Fruit fly (Drosophila melanogaster) whole organism, embryonic: ENCODE results near the gene Vps53.

Experiments used
- Adf1 ChIP-seq: fragments of 200-800 bp; sonication (Bioruptor generic); IDR thresholded peaks from 2 replicates; pipeline ENCODE4 v1.3.6; 2022; ENCODE audit warnings: missing biosample characterization, missing genetic modification characterization
- CG12155 ChIP-seq: fragments of 200-800 bp; sonication (Bioruptor generic); optimal IDR thresholded peaks from 3 replicates; lab custom pipeline; 2016; ENCODE audit warnings: missing biosample characterization, missing genetic modification characterization
- CG12391 ChIP-seq: fragments of 200-800 bp; sonication (Bioruptor generic); optimal IDR thresholded peaks from 3 replicates; lab custom pipeline; 2018; ENCODE audit warnings: missing biosample characterization, mild to moderate bottlenecking, missing genetic modification characterization, moderate library complexity
- CG15479 ChIP-seq: fragments of 200-800 bp; sonication (Bioruptor generic); optimal IDR thresholded peaks from 3 replicates; lab custom pipeline; 2019; ENCODE audit warnings: missing biosample characterization, mild to moderate bottlenecking, missing genetic modification characterization, moderate library complexity
- CG15696 ChIP-seq: fragments of 200-800 bp; sonication (Bioruptor generic); optimal IDR thresholded peaks from 2 replicates; lab custom pipeline; 2019; ENCODE audit warnings: missing biosample characterization, mild to moderate bottlenecking, missing genetic modification characterization, moderate library complexity
- CG17361 ChIP-seq: fragments of 200-800 bp; sonication (Bioruptor generic); IDR thresholded peaks from 3 replicates; pipeline ENCODE4 v1.3.6; 2022; ENCODE audit warnings: missing biosample characterization, missing genetic modification characterization
- CG3065 ChIP-seq: fragments of 200-800 bp; sonication (Bioruptor generic); optimal IDR thresholded peaks from 2 replicates; lab custom pipeline; 2016; ENCODE audit warnings: missing biosample characterization, missing genetic modification characterization
- CG3281 ChIP-seq: fragments of 200-800 bp; sonication (Bioruptor generic); optimal IDR thresholded peaks from 3 replicates; lab custom pipeline; 2017; ENCODE audit warnings: missing biosample characterization, mild to moderate bottlenecking, missing genetic modification characterization
- CG3847 ChIP-seq: fragments of 200-800 bp; sonication (Bioruptor generic); IDR thresholded peaks from 2 replicates; pipeline ENCODE4 v1.3.6; 2022; ENCODE audit warnings: missing biosample characterization, missing genetic modification characterization
- CG42726 ChIP-seq: fragments of 200-800 bp; sonication (Bioruptor generic); IDR thresholded peaks from 2 replicates; pipeline ENCODE4 v1.3.6; 2022; ENCODE audit warnings: missing biosample characterization, missing genetic modification characterization; ENCODE audit not compliant: partially characterized antibody
- CG5245 ChIP-seq: fragments of 200-800 bp; sonication (Bioruptor generic); optimal IDR thresholded peaks from 3 replicates; lab custom pipeline; 2016; ENCODE audit warnings: missing biosample characterization, missing genetic modification characterization
- CG5953 ChIP-seq: fragments of 200-800 bp; sonication (Bioruptor generic); IDR thresholded peaks from 2 replicates; pipeline ENCODE4 v1.3.6; 2022; ENCODE audit warnings: missing biosample characterization, missing genetic modification characterization
- CG7357 ChIP-seq: fragments of 200-800 bp; sonication (Bioruptor generic); IDR thresholded peaks from 3 replicates; pipeline ENCODE4 v1.3.6; 2022; ENCODE audit warnings: missing biosample characterization, missing genetic modification characterization
- CG8281 ChIP-seq: fragments of 200-800 bp; sonication (Bioruptor generic); optimal IDR thresholded peaks from 2 replicates; lab custom pipeline; 2018; ENCODE audit warnings: missing biosample characterization, mild to moderate bottlenecking, missing genetic modification characterization, moderate library complexity
- CG9932 ChIP-seq: fragments of 200-800 bp; sonication (Bioruptor generic); IDR thresholded peaks from 2 replicates; pipeline ENCODE4 v1.3.6; 2022; ENCODE audit warnings: missing biosample characterization, missing genetic modification characterization
- Dref ChIP-seq: fragments of 200-800 bp; sonication (Bioruptor generic); IDR thresholded peaks from 2 replicates; pipeline ENCODE4 v1.3.6; 2022; ENCODE audit warnings: missing biosample characterization, missing genetic modification characterization
- Med ChIP-seq: fragments of 200-800 bp; sonication (Bioruptor generic); peaks from one replicate; lab custom pipeline; 2016; ENCODE audit warnings: missing biosample characterization, missing genetic modification characterization, mild to moderate bottlenecking, inconsistent platforms, moderate library complexity
- Neu2 ChIP-seq: fragments of 200-800 bp; sonication (Bioruptor generic); optimal IDR thresholded peaks from 3 replicates; lab custom pipeline; 2016; ENCODE audit warnings: missing biosample characterization, missing genetic modification characterization, borderline replicate concordance
- aop ChIP-seq: fragments of 200-800 bp; sonication (Bioruptor generic); IDR thresholded peaks from 2 replicates; pipeline ENCODE4 v1.3.6; 2022; ENCODE audit warnings: missing biosample characterization, missing genetic modification characterization
- cg ChIP-seq: fragments of 200-800 bp; sonication (Bioruptor generic); optimal IDR thresholded peaks from 3 replicates; lab custom pipeline; 2019; ENCODE audit warnings: missing biosample characterization, mild to moderate bottlenecking, missing genetic modification characterization, moderate library complexity
- chm ChIP-seq: fragments of 200-800 bp; sonication (Bioruptor generic); IDR thresholded peaks from 2 replicates; pipeline ENCODE4 v1.3.6; 2022; ENCODE audit warnings: missing biosample characterization, missing genetic modification characterization
- crc ChIP-seq: fragments of 200-800 bp; sonication (Bioruptor generic); optimal IDR thresholded peaks from 2 replicates; lab custom pipeline; 2016; ENCODE audit warnings: missing biosample characterization, missing genetic modification characterization
- eve ChIP-seq, 2 experiments: fragments of >200 bp; optimal IDR thresholded peaks; 2 replicates each; lab custom pipeline; 2017; ENCODE audit warnings: missing biosample characterization in 2 of 2, missing genetic modification characterization in 2 of 2
- ftz-f1 ChIP-seq: fragments of 200-800 bp; sonication (Bioruptor generic); optimal IDR thresholded peaks from 2 replicates; lab custom pipeline; 2016; ENCODE audit warnings: missing biosample characterization, missing genetic modification characterization
- gem ChIP-seq: fragments of 200-800 bp; sonication (Bioruptor generic); optimal IDR thresholded peaks from 2 replicates; lab custom pipeline; 2019; ENCODE audit warnings: missing biosample characterization, mild to moderate bottlenecking, missing genetic modification characterization, moderate library complexity
- grn ChIP-seq: fragments of 200-800 bp; sonication (Bioruptor generic); optimal IDR thresholded peaks from 3 replicates; lab custom pipeline; 2017; ENCODE audit warnings: missing biosample characterization, missing genetic modification characterization
- gsb ChIP-seq: fragments of 200-800 bp; sonication (Bioruptor generic); IDR thresholded peaks from 2 replicates; pipeline ENCODE4 v1.3.6; 2022; ENCODE audit warnings: missing biosample characterization, missing genetic modification characterization
- insv ChIP-seq, 2 experiments: fragments of 200-800 bp; sonication (Bioruptor generic); optimal IDR thresholded peaks; 3 replicates each; lab custom pipeline; 2016 to 2018; ENCODE audit warnings: missing biosample characterization in 2 of 2, missing genetic modification characterization in 2 of 2
- kni ChIP-seq: fragments of 200-800 bp; sonication (Bioruptor generic); optimal IDR thresholded peaks from 3 replicates; lab custom pipeline; 2017; ENCODE audit warnings: mild to moderate bottlenecking, missing biosample characterization, missing genetic modification reagents, missing genetic modification characterization
- mld ChIP-seq: fragments of 200-800 bp; sonication (Bioruptor generic); IDR thresholded peaks from 3 replicates; pipeline ENCODE4 v1.3.6; 2022; ENCODE audit warnings: missing biosample characterization, missing genetic modification characterization; ENCODE audit not compliant: partially characterized antibody
- onecut ChIP-seq: fragments of 200-800 bp; sonication (Bioruptor generic); IDR thresholded peaks from 2 replicates; pipeline ENCODE4 v1.3.6; 2022; ENCODE audit warnings: missing biosample characterization, missing genetic modification characterization
- p53 ChIP-seq: fragments of 200-800 bp; sonication (Bioruptor generic); optimal IDR thresholded peaks from 2 replicates; lab custom pipeline; 2016; ENCODE audit warnings: missing biosample characterization, missing genetic modification characterization
- sd ChIP-seq: fragments of 200-800 bp; sonication (Bioruptor generic); optimal IDR thresholded peaks from 3 replicates; lab custom pipeline; 2018; ENCODE audit warnings: missing biosample characterization, mild to moderate bottlenecking, missing genetic modification characterization, moderate library complexity
- sens ChIP-seq: fragments of 200-800 bp; sonication (Bioruptor generic); peaks from one replicate; lab custom pipeline; 2016; ENCODE audit warnings: missing biosample characterization, missing genetic modification characterization
- sr ChIP-seq: fragments of 200-800 bp; sonication (Bioruptor generic); IDR thresholded peaks from 3 replicates; pipeline ENCODE4 v1.3.6; 2022; ENCODE audit warnings: missing biosample characterization, missing genetic modification characterization
- tin ChIP-seq: fragments of 200-800 bp; sonication (Bioruptor generic); optimal IDR thresholded peaks from 3 replicates; lab custom pipeline; 2016; ENCODE audit warnings: missing biosample characterization, missing genetic modification characterization
- tll ChIP-seq, 2 experiments: fragments of 200-800 bp in 1 of 2; fragments of >200 bp in 1 of 2; sonication (Bioruptor generic) in 1 of 2; optimal IDR thresholded peaks; 2 replicates each; lab custom pipeline; 2017 to 2019; ENCODE audit warnings: missing biosample characterization in 2 of 2, missing genetic modification characterization in 2 of 2, mild to moderate bottlenecking in 1 of 2, moderate library complexity in 1 of 2
- usp ChIP-seq: fragments of >200 bp; optimal IDR thresholded peaks from 2 replicates; lab custom pipeline; 2017; ENCODE audit warnings: missing biosample characterization, missing genetic modification characterization
- vnd ChIP-seq: fragments of 200-800 bp; sonication (Bioruptor generic); IDR thresholded peaks from 3 replicates; pipeline ENCODE4 v1.3.6; 2022; ENCODE audit warnings: missing biosample characterization, missing genetic modification characterization; ENCODE audit not compliant: partially characterized antibody
- zen ChIP-seq: fragments of 200-800 bp; sonication (Bioruptor generic); optimal IDR thresholded peaks from 3 replicates; lab custom pipeline; 2018; ENCODE audit warnings: missing biosample characterization, mild to moderate bottlenecking, missing genetic modification characterization, moderate library complexity
- zfh1 ChIP-seq: fragments of 200-800 bp; sonication (Bioruptor generic); IDR thresholded peaks from 3 replicates; pipeline ENCODE4 v1.3.6; 2022; ENCODE audit warnings: missing biosample characterization, missing genetic modification characterization

The Vps53 gene

DNA sequence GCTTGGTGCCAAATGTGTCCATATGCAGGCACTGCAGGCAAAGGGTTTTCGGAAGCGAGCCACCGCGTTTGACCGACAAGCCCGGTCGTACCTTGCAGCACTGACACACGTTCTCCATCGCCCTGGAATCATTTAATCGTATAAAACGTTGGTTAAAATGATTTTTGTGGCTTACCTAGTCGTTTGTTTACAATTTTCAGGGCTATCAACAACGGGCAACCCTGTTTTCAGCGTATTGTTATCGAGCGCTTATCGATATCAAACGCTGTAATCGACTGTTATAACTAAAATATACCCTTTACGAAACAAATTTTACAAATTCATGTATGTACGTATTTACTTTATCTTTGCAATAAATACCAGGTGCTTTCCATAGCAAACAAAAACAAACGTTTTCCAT is 3.3 kb downstream of the Vps53 start, which contains the start of gene CG17612 (continued):
- peak; percentile 85 for TF ChIP-seq Dref
- TF ChIP-seq Adf1 (GFP tag; lab: Robert Waterston, UW), result no peak
- no peak for TF ChIP-seq CG7357
- TF ChIP-seq ftz-f1 (GFP tag; lab: Kevin White, UChicago), result no peak
- TF ChIP-seq Med (GFP tag; lab: Kevin White, UChicago), result peak; percentile 62
- no peak for TF ChIP-seq crc
- TF ChIP-seq CG17361 (GFP tag; lab: Robert Waterston, UW), result no peak
- TF ChIP-seq tin, result no peak
- no peak for TF ChIP-seq CG9932
- no peak for TF ChIP-seq sd (tag; lab: Kevin White, UChicago)
- no peak for TF ChIP-seq p53 (GFP tag; lab: Kevin White, UChicago)
- TF ChIP-seq zfh1 (GFP tag; lab: Robert Waterston, UW), result no peak

DNA sequence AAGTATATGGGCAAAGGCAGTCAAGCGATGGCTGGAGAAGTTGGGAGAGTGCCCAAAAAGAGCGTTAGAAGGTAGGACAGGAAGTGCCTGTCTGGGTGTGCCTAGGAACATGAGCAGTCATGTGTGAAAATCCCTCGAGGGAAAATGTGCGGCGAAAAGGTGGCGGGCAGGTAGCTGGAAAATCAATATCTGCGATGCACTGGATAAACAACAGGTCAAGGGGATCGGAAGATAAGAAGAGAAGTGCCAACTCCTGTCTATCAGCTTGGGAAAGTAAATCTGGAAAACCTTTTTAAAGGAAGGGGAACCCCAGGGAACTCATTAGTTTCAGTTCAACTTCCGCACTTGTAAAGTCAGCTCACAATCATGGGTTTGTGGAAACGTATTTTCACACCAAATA is 7.5 kb downstream of the Vps53 start:
- TF ChIP-seq CG42726 (GFP tag; lab: Robert Waterston, UW) (no peak), CG5953 (GFP tag; lab: Robert Waterston, UW) (no peak), CG5245 (GFP tag; lab: Kevin White, UChicago) (no peak), Neu2 (GFP tag; lab: Kevin White, UChicago) (no peak), CG15696 (tag; lab: Kevin White, UChicago) (peak; percentile 46), CG3281 (GFP tag; lab: Kevin White, UChicago) (no peak), CG15479 (GFP tag; lab: Kevin White, UChicago) (peak; percentile 46), gem (tag; lab: Kevin White, UChicago) (no peak), usp (GFP tag; lab: Kevin White, UChicago) (no peak), cg (no peak), insv (GFP tag; optimal IDR thresholded peaks at IDR 0.05; lab: Kevin White, UChicago) (no peak), sens (GFP tag; lab: Kevin White, UChicago) (peak; percentile 69), sr (no peak), gsb (no peak), CG3847 (GFP tag; lab: Robert Waterston, UW) (no peak), vnd (GFP tag; lab: Robert Waterston, UW) (no peak), CG8281 (tag; lab: Kevin White, UChicago) (no peak), grn (GFP tag; lab: Kevin White, UChicago) (peak; percentile 9), mld (no peak), kni (GFP tag; lab: Kevin White, UChicago) (peak; percentile 12), zen (tag; lab: Kevin White, UChicago) (peak; percentile 68), tll (GFP tag; optimal IDR thresholded peaks at IDR 0.05; lab: Kevin White, UChicago) (peak in 1 of 2 experiments; percentile 87), CG3065 (GFP tag; lab: Kevin White, UChicago) (no peak), CG12391 (no peak), CG12155 (GFP tag; lab: Kevin White, UChicago) (no peak), onecut (GFP tag; lab: Robert Waterston, UW) (peak; percentile 39; the same call in 1 of the 2 replicates), eve (GFP tag; optimal IDR thresholded peaks at IDR 0.05; lab: Kevin White, UChicago) (peak in 1 of 2 experiments; percentile 47), aop (peak; percentile 21; the same call in 1 of the 2 replicates), chm (GFP tag; lab: Robert Waterston, UW) (0 out of 2 replicates have a peak, but pooled peaks have one; percentile 9)
